Worm (Caenorhabditis elegans) whole organism, L2 larva: ENCODE data around the gene clec-24.

Experiments used
- ama-1 ChIP-seq: fragments of 150-350 bp; optimal IDR thresholded peaks from 2 replicates; lab custom pipeline; 2018; ENCODE audit warnings: inconsistent platforms
- lin-11 ChIP-seq: fragments of 150-350 bp; sonication (generic microtip); optimal IDR thresholded peaks from 2 replicates; lab custom pipeline; 2014; ENCODE audit warnings: missing biosample characterization, missing genetic modification characterization, inconsistent platforms, mixed read lengths
- ztf-4 ChIP-seq: fragments of 150-350 bp; optimal IDR thresholded peaks from 2 replicates; lab custom pipeline; 2014; ENCODE audit warnings: missing biosample characterization, missing genetic modification characterization

DNA sequence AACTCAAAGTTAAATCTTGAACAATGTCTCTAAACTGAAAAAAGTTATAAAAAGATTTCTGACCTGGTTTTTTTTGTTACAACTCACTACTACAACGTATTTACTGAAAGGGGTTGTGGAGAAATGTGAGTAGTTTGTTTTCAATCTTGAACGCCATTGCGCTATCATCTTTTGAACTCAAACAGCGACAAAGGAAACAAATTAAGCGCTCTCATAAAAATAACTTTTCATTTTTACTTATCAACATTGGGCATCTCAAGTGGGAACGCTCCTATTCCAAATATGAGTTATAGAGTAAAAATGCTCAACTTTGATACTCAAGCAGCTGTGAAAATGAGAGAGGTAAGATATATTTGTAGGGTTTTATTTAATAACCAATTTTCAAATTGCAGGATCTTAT lies 31.6 kb downstream of the clec-24 start, which contains the start of gene F09C6.15:
- no peak for TF ChIP-seq ama-1 (lab: Kevin White, UChicago)
- TF ChIP-seq lin-11 (tag; lab: Kevin White, UChicago): no peak
- no peak for TF ChIP-seq ztf-4 (tag; lab: Kevin White, UChicago)
